Fruit fly (Drosophila melanogaster) whole organism, embryonic: ENCODE results near the gene ATPsynO.

Source experiments
- Abd-B ChIP-seq: fragments of 200-800 bp; sonication (Bioruptor generic); optimal IDR thresholded peaks from 2 replicates; lab custom pipeline; 2018; ENCODE audit warnings: missing biosample characterization, mild to moderate bottlenecking, missing genetic modification characterization, moderate library complexity
- Atf-2 ChIP-seq: fragments of 200-800 bp; sonication (Bioruptor generic); optimal IDR thresholded peaks from 2 replicates; lab custom pipeline; 2016; ENCODE audit warnings: missing biosample characterization, missing genetic modification characterization
- C15 ChIP-seq: fragments of 200-800 bp; sonication (Bioruptor generic); IDR thresholded peaks from 3 replicates; pipeline ENCODE4 v1.3.6; 2022; ENCODE audit warnings: missing biosample characterization, missing genetic modification characterization
- CG10431 ChIP-seq: fragments of 200-800 bp; sonication (Bioruptor generic); optimal IDR thresholded peaks from 3 replicates; lab custom pipeline; 2018; ENCODE audit warnings: missing biosample characterization, mild to moderate bottlenecking, missing genetic modification characterization
- CG1233 ChIP-seq: fragments of 200-800 bp; sonication (Bioruptor generic); optimal IDR thresholded peaks from 4 replicates; lab custom pipeline; 2018; ENCODE audit warnings: missing biosample characterization, mild to moderate bottlenecking, missing genetic modification characterization
- CG12659 ChIP-seq: fragments of 200-800 bp; sonication (Bioruptor generic); optimal IDR thresholded peaks from 3 replicates; lab custom pipeline; 2017; ENCODE audit warnings: mild to moderate bottlenecking, missing biosample characterization, missing genetic modification reagents, missing genetic modification characterization
- CG14710 ChIP-seq: fragments of 200-800 bp; sonication (Bioruptor generic); optimal IDR thresholded peaks from 3 replicates; lab custom pipeline; 2019; ENCODE audit warnings: missing biosample characterization, mild to moderate bottlenecking, missing genetic modification characterization, moderate library complexity
- CG15514 ChIP-seq: fragments of 200-800 bp; sonication (Bioruptor generic); optimal IDR thresholded peaks from 3 replicates; lab custom pipeline; 2017; ENCODE audit warnings: missing biosample characterization, missing genetic modification characterization, mild to moderate bottlenecking, moderate library complexity, missing genetic modification reagents
- CG17359 ChIP-seq: fragments of 200-800 bp; sonication (Bioruptor generic); optimal IDR thresholded peaks from 3 replicates; lab custom pipeline; 2018; ENCODE audit warnings: missing biosample characterization, mild to moderate bottlenecking, missing genetic modification characterization, moderate library complexity
- CG17612 ChIP-seq: fragments of 200-800 bp; sonication (Bioruptor generic); IDR thresholded peaks from 2 replicates; pipeline ENCODE4 v1.3.6; 2022; ENCODE audit warnings: missing biosample characterization, missing genetic modification characterization
- CG18262 ChIP-seq: fragments of 200-800 bp; optimal IDR thresholded peaks from 3 replicates; lab custom pipeline; 2019; ENCODE audit warnings: missing biosample characterization, mild to moderate bottlenecking, missing genetic modification characterization, moderate library complexity
- CG32767 ChIP-seq: fragments of 200-800 bp; sonication (Bioruptor generic); IDR thresholded peaks from 2 replicates; pipeline ENCODE4 v1.3.6; 2022; ENCODE audit warnings: missing biosample characterization, missing genetic modification characterization
- CG32772 ChIP-seq: fragments of 200-800 bp; sonication (Bioruptor generic); IDR thresholded peaks from 2 replicates; pipeline ENCODE4 v1.3.6; 2022; ENCODE audit warnings: missing biosample characterization, missing genetic modification characterization
- CG33213 ChIP-seq: fragments of 200-800 bp; sonication (Bioruptor generic); optimal IDR thresholded peaks from 3 replicates; lab custom pipeline; 2016; ENCODE audit warnings: missing biosample characterization, missing genetic modification characterization
- CG34376 ChIP-seq: fragments of 200-800 bp; sonication (Bioruptor generic); optimal IDR thresholded peaks from 2 replicates; lab custom pipeline; 2018; ENCODE audit warnings: missing biosample characterization, mild to moderate bottlenecking, missing genetic modification characterization
- CG3838 ChIP-seq: fragments of 200-800 bp; sonication (Bioruptor generic); optimal IDR thresholded peaks from 3 replicates; lab custom pipeline; 2016; ENCODE audit warnings: missing biosample characterization, missing genetic modification characterization
- CG4617 ChIP-seq: fragments of 200-800 bp; sonication (Bioruptor generic); optimal IDR thresholded peaks from 3 replicates; lab custom pipeline; 2016; ENCODE audit warnings: missing biosample characterization, missing genetic modification characterization, borderline replicate concordance
- D19A ChIP-seq: fragments of 200-800 bp; optimal IDR thresholded peaks from 3 replicates; lab custom pipeline; 2019; ENCODE audit warnings: missing biosample characterization, mild to moderate bottlenecking, missing genetic modification characterization, moderate library complexity
- Dbx ChIP-seq: fragments of 200-800 bp; sonication (Bioruptor generic); IDR thresholded peaks from 3 replicates; pipeline ENCODE4 v1.3.6; 2022; ENCODE audit warnings: missing biosample characterization, missing genetic modification characterization
- Deaf1 ChIP-seq: fragments of 200-800 bp; optimal IDR thresholded peaks from 3 replicates; lab custom pipeline; 2019; ENCODE audit warnings: missing biosample characterization, mild to moderate bottlenecking, missing genetic modification characterization, moderate library complexity
- Doc2 ChIP-seq: fragments of 200-800 bp; sonication (Bioruptor generic); IDR thresholded peaks from 2 replicates; pipeline ENCODE4 v1.3.6; 2022; ENCODE audit warnings: missing biosample characterization, missing genetic modification characterization
- Doc3 ChIP-seq: fragments of 200-800 bp; sonication (Bioruptor generic); IDR thresholded peaks from 3 replicates; pipeline ENCODE4 v1.3.6; 2022; ENCODE audit warnings: missing biosample characterization, missing genetic modification characterization; ENCODE audit not compliant: partially characterized antibody
- Eip74EF ChIP-seq, 2 experiments: fragments of 200-800 bp in 1 of 2; fragments of >200 bp in 1 of 2; sonication (Bioruptor generic) in 1 of 2; optimal IDR thresholded peaks; 2 replicates each; lab custom pipeline; 2017 to 2019; ENCODE audit warnings: missing biosample characterization in 2 of 2, missing genetic modification characterization in 2 of 2, mild to moderate bottlenecking in 1 of 2, moderate library complexity in 1 of 2
- Lpt ChIP-seq: fragments of >200 bp; optimal IDR thresholded peaks from 2 replicates; lab custom pipeline; 2018; ENCODE audit warnings: missing biosample characterization, missing genetic modification characterization
- MTF-1 ChIP-seq: fragments of 200-800 bp; sonication (Bioruptor generic); optimal IDR thresholded peaks from 2 replicates; lab custom pipeline; 2018; ENCODE audit warnings: missing biosample characterization, mild to moderate bottlenecking, missing genetic modification characterization, borderline replicate concordance
- Med ChIP-seq: fragments of 200-800 bp; sonication (Bioruptor generic); peaks from one replicate; lab custom pipeline; 2016; ENCODE audit warnings: missing biosample characterization, missing genetic modification characterization, mild to moderate bottlenecking, inconsistent platforms, moderate library complexity
- Meics ChIP-seq: fragments of 200-800 bp; sonication (Bioruptor generic); optimal IDR thresholded peaks from 2 replicates; lab custom pipeline; 2017; ENCODE audit warnings: missing biosample characterization, mild to moderate bottlenecking, missing genetic modification characterization
- Neu2 ChIP-seq: fragments of 200-800 bp; sonication (Bioruptor generic); optimal IDR thresholded peaks from 3 replicates; lab custom pipeline; 2016; ENCODE audit warnings: missing biosample characterization, missing genetic modification characterization, borderline replicate concordance
- Opbp ChIP-seq: fragments of 200-800 bp; sonication (Bioruptor generic); IDR thresholded peaks from 3 replicates; pipeline ENCODE4 v1.3.6; 2022; ENCODE audit warnings: missing biosample characterization, missing genetic modification characterization; ENCODE audit not compliant: partially characterized antibody
- Pdp1 ChIP-seq, 2 experiments: fragments of 200-800 bp; sonication (Bioruptor generic); optimal IDR thresholded peaks; 3 replicates each; lab custom pipeline; 2016; ENCODE audit warnings: missing biosample characterization in 2 of 2, missing genetic modification characterization in 2 of 2, mild to moderate bottlenecking in 1 of 2, moderate library complexity in 1 of 2
- Six4 ChIP-seq: fragments of 200-800 bp; sonication (Bioruptor generic); optimal IDR thresholded peaks from 2 replicates; lab custom pipeline; 2016; ENCODE audit warnings: missing biosample characterization, missing genetic modification characterization
- gfzf ChIP-seq: fragments of 200-800 bp; sonication (Bioruptor generic); optimal IDR thresholded peaks from 2 replicates; lab custom pipeline; 2016; ENCODE audit warnings: missing biosample characterization, mild to moderate bottlenecking, missing genetic modification characterization, moderate library complexity
- hb ChIP-seq: fragments of 200-800 bp; sonication (Bioruptor generic); IDR thresholded peaks from 3 replicates; pipeline ENCODE4 v1.3.6; 2022; ENCODE audit warnings: missing biosample characterization, missing genetic modification characterization; ENCODE audit not compliant: partially characterized antibody
- jing ChIP-seq: fragments of 200-800 bp; sonication (Bioruptor generic); optimal IDR thresholded peaks from 2 replicates; lab custom pipeline; 2018; ENCODE audit warnings: missing biosample characterization, mild to moderate bottlenecking, missing genetic modification characterization
- kah ChIP-seq: fragments of 200-800 bp; sonication (Bioruptor generic); optimal IDR thresholded peaks from 2 replicates; lab custom pipeline; 2018; ENCODE audit warnings: missing biosample characterization, mild to moderate bottlenecking, missing genetic modification characterization
- lilli ChIP-seq: fragments of 200-800 bp; sonication (Bioruptor generic); optimal IDR thresholded peaks from 3 replicates; lab custom pipeline; 2016; ENCODE audit warnings: missing biosample characterization, missing genetic modification characterization
- lola ChIP-seq, 3 experiments: fragments of >200 bp in 2 of 3; fragments of 200-800 bp in 1 of 3; sonication (Bioruptor generic) in 1 of 3; optimal IDR thresholded peaks; 2 replicates each; lab custom pipeline; 2017 to 2019; ENCODE audit warnings: missing biosample characterization in 3 of 3, missing genetic modification characterization in 3 of 3, mild to moderate bottlenecking in 1 of 3, moderate library complexity in 1 of 3
- pan ChIP-seq, 4 experiments: fragments of >200 bp in 3 of 4; fragments of 200-800 bp in 1 of 4; sonication (Bioruptor generic) in 1 of 4; optimal IDR thresholded peaks in 3 of 4; IDR thresholded peaks in 1 of 4; 2 replicates each; pipeline versions ENCODE4 v1.3.6 to Lab custom; 2017 to 2022; ENCODE audit warnings: missing biosample characterization in 2 of 4, missing genetic modification characterization in 2 of 4, mixed read lengths in 1 of 4
- pzg ChIP-seq: fragments of 200-800 bp; sonication (Bioruptor generic); optimal IDR thresholded peaks from 3 replicates; lab custom pipeline; 2018; ENCODE audit warnings: missing biosample characterization, mild to moderate bottlenecking, missing genetic modification characterization, moderate library complexity
- sd ChIP-seq: fragments of 200-800 bp; sonication (Bioruptor generic); optimal IDR thresholded peaks from 3 replicates; lab custom pipeline; 2018; ENCODE audit warnings: missing biosample characterization, mild to moderate bottlenecking, missing genetic modification characterization, moderate library complexity
- sens ChIP-seq: fragments of 200-800 bp; sonication (Bioruptor generic); peaks from one replicate; lab custom pipeline; 2016; ENCODE audit warnings: missing biosample characterization, missing genetic modification characterization
- stwl ChIP-seq: fragments of 200-800 bp; sonication (Bioruptor generic); optimal IDR thresholded peaks from 3 replicates; lab custom pipeline; 2018; ENCODE audit warnings: missing biosample characterization, mild to moderate bottlenecking, missing genetic modification characterization, moderate library complexity
- vfl ChIP-seq: fragments of 200-800 bp; sonication (Bioruptor generic); optimal IDR thresholded peaks from 2 replicates; lab custom pipeline; 2016; ENCODE audit warnings: missing biosample characterization, missing genetic modification characterization

ATPsynO gene

dm6 chr3R:15282326-15282725 lies 16.9 kb downstream of the ATPsynO start:
- TF ChIP-seq Meics (GFP tag; lab: Kevin White, UChicago) (no peak), sd (tag; lab: Kevin White, UChicago) (peak; percentile 57), lola (GFP tag; optimal IDR thresholded peaks at IDR 0.05; lab: Kevin White, UChicago) (no peak), Neu2 (no peak), D19A (peak; percentile 18), kah (GFP tag; lab: Kevin White, UChicago) (peak; percentile 69), CG1233 (GFP tag; lab: Kevin White, UChicago) (no peak), pan (optimal IDR thresholded peaks at IDR 0.05; lab: Kevin White, UChicago) (no peak), pan (GFP tag; optimal IDR thresholded peaks at IDR 0.05 in 1 of 2, IDR thresholded peaks at IDR 0.05 in 1 of 2) (no peak), lilli (GFP tag; lab: Kevin White, UChicago) (peak; percentile 18), vfl (no peak), Lpt (GFP tag; lab: Kevin White, UChicago) (no peak), CG32772 (GFP tag; lab: Robert Waterston, UW) (0 out of 2 replicates have a peak, but pooled peaks have one; percentile 17), Deaf1 (tag; lab: Kevin White, UChicago) (no peak), Med (GFP tag; lab: Kevin White, UChicago) (peak; percentile 23)

- TF ChIP-seq gfzf (GFP tag; lab: Kevin White, UChicago): no peak
- TF ChIP-seq MTF-1 (GFP tag; lab: Kevin White, UChicago): no peak
- TF ChIP-seq CG32767 (GFP tag; lab: Robert Waterston, UW): no peak
- TF ChIP-seq hb (GFP tag; lab: Robert Waterston, UW): no peak
- no peak for TF ChIP-seq Doc3 (GFP tag; lab: Robert Waterston, UW)
- TF ChIP-seq jing: no peak
- 0 out of 3 replicates have a peak, but pooled peaks have one; percentile 19 for TF ChIP-seq C15
- TF ChIP-seq Dbx (GFP tag; lab: Robert Waterston, UW): 0 out of 3 replicates have a peak, but pooled peaks have one; percentile 22
- TF ChIP-seq sd (tag; lab: Kevin White, UChicago): no peak
- TF ChIP-seq CG33213 (GFP tag; lab: Kevin White, UChicago): no peak
- TF ChIP-seq CG17612 (GFP tag; lab: Robert Waterston, UW): no peak
- no peak for TF ChIP-seq CG18262
These were observed 17.8 kb downstream of the ATPsynO start for dm6 chr3R:15282982-15283809.

- no peak for TF ChIP-seq Atf-2 (GFP tag; lab: Kevin White, UChicago)
- no peak for TF ChIP-seq CG3838
- TF ChIP-seq CG14710 (tag; lab: Kevin White, UChicago): peak; percentile 30
- no peak for TF ChIP-seq Pdp1 (GFP tag; optimal IDR thresholded peaks at IDR 0.05; lab: Kevin White, UChicago)
- TF ChIP-seq CG34376 (GFP tag; lab: Kevin White, UChicago): peak; percentile 78
- TF ChIP-seq CG10431: no peak
- TF ChIP-seq Opbp: no peak
- TF ChIP-seq pzg: peak; percentile 64
- peak; percentile 38 for TF ChIP-seq Abd-B
- no peak for TF ChIP-seq CG17359 (tag; lab: Kevin White, UChicago)
- peak; percentile 22 for TF ChIP-seq CG12659
- TF ChIP-seq Doc2 (GFP tag; lab: Robert Waterston, UW): no peak
- TF ChIP-seq CG15514 (GFP tag; lab: Kevin White, UChicago): peak; percentile 43
- peak; percentile 84 for TF ChIP-seq stwl (tag; lab: Kevin White, UChicago)
- no peak for TF ChIP-seq Six4
- TF ChIP-seq Eip74EF (GFP tag; optimal IDR thresholded peaks at IDR 0.05; lab: Kevin White, UChicago): no peak
- TF ChIP-seq sens: peak; percentile 61
- peak; percentile 84 for TF ChIP-seq sd (tag; lab: Kevin White, UChicago)
- no peak for TF ChIP-seq CG4617 (GFP tag; lab: Kevin White, UChicago)
These were observed 20.8 kb downstream of the ATPsynO start for dm6 chr3R:15286024-15286692.
